Fruit fly (Drosophila melanogaster): ENCODE data around the gene Gmd.

The Gmd gene

dm6 chr2L:4997401-4998259, 20.8 kb upstream of the Gmd start (continued):
- peak; percentile 99 for TF ChIP-seq Rx (GFP tag; IDR thresholded peaks at IDR 0.05)
- peak; percentile 99 for TF ChIP-seq CG1647 (GFP tag; optimal IDR thresholded peaks at IDR 0.05)
- TF ChIP-seq hkb (optimal IDR thresholded peaks at IDR 0.05): peak; percentile 95
- TF ChIP-seq hkb (GFP tag; IDR thresholded peaks at IDR 0.05): peak; percentile 99
- no peak for TF ChIP-seq h (optimal IDR thresholded peaks at IDR 0.05)
- TF ChIP-seq repo (GFP tag; optimal IDR thresholded peaks at IDR 0.05): peak; percentile 99
- peak; percentile 97 for TF ChIP-seq CG17568 (GFP tag; optimal IDR thresholded peaks at IDR 0.05)
- TF ChIP-seq sens (GFP tag): peak; percentile 100
- peak; percentile 97 for TF ChIP-seq CG13894 (tag; optimal IDR thresholded peaks at IDR 0.05)
- peak; percentile 99 for TF ChIP-seq dysf (GFP tag; IDR thresholded peaks at IDR 0.05)
- TF ChIP-seq bsh (GFP tag; optimal IDR thresholded peaks at IDR 0.05): peak; percentile 98 to 99
- peak; percentile 100 for TF ChIP-seq ci (GFP tag; IDR thresholded peaks at IDR 0.05)
- TF ChIP-seq sd (tag; optimal IDR thresholded peaks at IDR 0.05): peak; percentile 92
- peak; percentile 100 for TF ChIP-seq shn (GFP tag; optimal IDR thresholded peaks at IDR 0.05)
- TF ChIP-seq Eip74EF (GFP tag; optimal IDR thresholded peaks at IDR 0.05): peak; percentile 91 to 97
- TF ChIP-seq CG14965 (GFP tag; optimal IDR thresholded peaks at IDR 0.05; ENCODE audit: borderline replicate concordance): peak; percentile 92

dm6 chr2L:4996283-4996922, 19.6 kb upstream of the Gmd start:
- TF ChIP-seq CG14710 (tag; optimal IDR thresholded peaks at IDR 0.05): no peak
- TF ChIP-seq Chrac-16 (GFP tag; optimal IDR thresholded peaks at IDR 0.05): no peak
- peak in 1 of 2 experiments; percentile 69 for TF ChIP-seq eve (GFP tag; optimal IDR thresholded peaks at IDR 0.05)
- peak; percentile 71 for TF ChIP-seq Blimp-1 (GFP tag; optimal IDR thresholded peaks at IDR 0.05)
- TF ChIP-seq cwo (GFP tag; optimal IDR thresholded peaks at IDR 0.05): no peak
- no peak for TF ChIP-seq nmo (GFP tag; optimal IDR thresholded peaks at IDR 0.05)
- no peak for TF ChIP-seq NfI (GFP tag; optimal IDR thresholded peaks at IDR 0.05)
- TF ChIP-seq sima (GFP tag; optimal IDR thresholded peaks at IDR 0.05): no peak
- TF ChIP-seq CG11504 (tag; optimal IDR thresholded peaks at IDR 0.05): no peak
- TF ChIP-seq Sox100B (GFP tag; optimal IDR thresholded peaks at IDR 0.05): no peak
- TF ChIP-seq btn (GFP tag; optimal IDR thresholded peaks at IDR 0.05): no peak
- no peak for TF ChIP-seq jumu (GFP tag; optimal IDR thresholded peaks at IDR 0.05)
- TF ChIP-seq fd96Cb (tag; optimal IDR thresholded peaks at IDR 0.05): no peak
- TF ChIP-seq sug (tag; optimal IDR thresholded peaks at IDR 0.05): no peak
- no peak for TF ChIP-seq CG7372 (GFP tag; IDR thresholded peaks at IDR 0.05)
- peak; percentile 51; the same call in 1 of the 2 replicates for TF ChIP-seq vvl (GFP tag; IDR thresholded peaks at IDR 0.05)
- TF ChIP-seq CG2202 (tag; optimal IDR thresholded peaks at IDR 0.05): no peak
- 0 out of 2 replicates have a peak, but pooled peaks have one; percentile 9 for TF ChIP-seq ato (GFP tag; IDR thresholded peaks at IDR 0.05; ENCODE audit: partially characterized antibody)

DNA sequence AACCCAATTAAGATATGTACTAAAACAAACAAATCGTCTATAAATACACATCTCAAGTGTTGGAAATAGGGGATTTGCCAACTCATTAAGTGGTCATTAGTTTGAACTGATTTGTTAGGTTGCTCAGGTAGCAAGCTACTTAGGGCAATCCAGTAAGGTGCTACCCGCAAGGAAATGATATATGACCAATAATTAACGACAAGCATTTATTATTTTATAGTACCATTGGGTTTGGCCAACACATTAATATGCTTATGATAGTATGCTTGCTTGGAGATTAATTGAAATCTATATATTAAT, 19.0 kb upstream of the Gmd start:
- TF ChIP-seq lab (GFP tag; optimal IDR thresholded peaks at IDR 0.05) (no peak), tap (tag; optimal IDR thresholded peaks at IDR 0.05) (no peak), sens-2 (GFP tag; IDR thresholded peaks at IDR 0.05) (peak; percentile 55; the same call in 1 of the 2 replicates), sug (tag; optimal IDR thresholded peaks at IDR 0.05) (peak; percentile 67), Ptx1 (GFP tag; IDR thresholded peaks at IDR 0.05) (no peak), cwo (GFP tag; optimal IDR thresholded peaks at IDR 0.05) (peak; percentile 27), CG8290 (GFP tag; optimal IDR thresholded peaks at IDR 0.05) (no peak), CG8290 (tag; optimal IDR thresholded peaks at IDR 0.05) (no peak), zen (tag; optimal IDR thresholded peaks at IDR 0.05) (peak; percentile 92), Atf3 (GFP tag; optimal IDR thresholded peaks at IDR 0.05) (no peak), HHEX (GFP tag; optimal IDR thresholded peaks at IDR 0.05) (peak; percentile 2), CG34376 (GFP tag; optimal IDR thresholded peaks at IDR 0.05) (peak; percentile 36), exex (tag; optimal IDR thresholded peaks at IDR 0.05) (peak; percentile 98), lbe (GFP tag; optimal IDR thresholded peaks at IDR 0.05) (no peak), PHDP (tag; optimal IDR thresholded peaks at IDR 0.05) (peak; percentile 4), croc (GFP tag; conservative IDR thresholded peaks at IDR 0.05) (no peak)

Data from whole organism, embryonic.